Worm (Caenorhabditis elegans) whole organism, mixed stage, embryonic: ENCODE measurements around the gene slc-9B.2.
A peak's percentile ranks its signal among the peaks of the same experiment; 100 is the strongest.

ENCODE experiments used
- M03D4.4 ChIP-seq: sonication (generic microtip); optimal IDR thresholded peaks from 2 replicates; lab custom pipeline; 2017; ENCODE audit warnings: mild to moderate bottlenecking, missing genetic modification characterization, missing compliant biosample characterization
- bed-3 ChIP-seq: fragments of 200-800 bp; sonication (Bioruptor generic); optimal IDR thresholded peaks from 3 replicates; lab custom pipeline; 2018; ENCODE audit warnings: mild to moderate bottlenecking, missing genetic modification characterization, moderate library complexity, missing compliant biosample characterization
- blmp-1 ChIP-seq: fragments of 150-350 bp; optimal IDR thresholded peaks from 2 replicates; lab custom pipeline; 2014; ENCODE audit warnings: missing biosample characterization, missing genetic modification characterization
- ceh-39 ChIP-seq: fragments of 150-350 bp; optimal IDR thresholded peaks from 2 replicates; lab custom pipeline; 2014; ENCODE audit warnings: missing biosample characterization, missing genetic modification characterization
- ceh-43 ChIP-seq: fragments of 200-800 bp; sonication (Bioruptor generic); optimal IDR thresholded peaks from 2 replicates; lab custom pipeline; 2018; ENCODE audit warnings: mild to moderate bottlenecking, missing genetic modification characterization, moderate library complexity, missing compliant biosample characterization
- ceh-83 ChIP-seq: fragments of 200-800 bp; sonication (Bioruptor generic); optimal IDR thresholded peaks from 2 replicates; lab custom pipeline; 2018; ENCODE audit warnings: mild to moderate bottlenecking, missing genetic modification characterization, missing compliant biosample characterization
- ces-1 ChIP-seq: fragments of 150-350 bp; optimal IDR thresholded peaks from 2 replicates; lab custom pipeline; 2014; ENCODE audit warnings: missing biosample characterization, missing genetic modification reagents, missing genetic modification characterization
- cnd-1 ChIP-seq: fragments of 200-800 bp; sonication (Bioruptor generic); optimal IDR thresholded peaks from 2 replicates; lab custom pipeline; 2018; ENCODE audit warnings: mild to moderate bottlenecking, missing genetic modification characterization, missing compliant biosample characterization
- drap-1 ChIP-seq: fragments of 200-800 bp; sonication (Bioruptor generic); optimal IDR thresholded peaks from 3 replicates; lab custom pipeline; 2018; ENCODE audit warnings: mild to moderate bottlenecking, missing genetic modification characterization, missing compliant biosample characterization
- elt-1 ChIP-seq: sonication (generic microtip); optimal IDR thresholded peaks from 2 replicates; lab custom pipeline; 2017; ENCODE audit warnings: missing genetic modification characterization, mild to moderate bottlenecking, missing compliant biosample characterization, antibody characterized with exemption, moderate library complexity, borderline replicate concordance; ENCODE audit not compliant: insufficient read depth
- elt-3 ChIP-seq: fragments of 150-350 bp; optimal IDR thresholded peaks from 2 replicates; lab custom pipeline; 2014; ENCODE audit warnings: missing biosample characterization, missing genetic modification characterization
- flh-1 ChIP-seq: fragments of 200-800 bp; sonication (Bioruptor generic); optimal IDR thresholded peaks from 2 replicates; lab custom pipeline; 2018; ENCODE audit warnings: mild to moderate bottlenecking, missing genetic modification characterization, moderate library complexity, missing compliant biosample characterization
- ham-2 ChIP-seq: fragments of 200-800 bp; sonication (Bioruptor generic); optimal IDR thresholded peaks from 2 replicates; lab custom pipeline; 2018; ENCODE audit warnings: mild to moderate bottlenecking, missing genetic modification characterization, missing compliant biosample characterization
- hlh-1 ChIP-seq: fragments of 150-350 bp; optimal IDR thresholded peaks from 2 replicates; lab custom pipeline; 2014; ENCODE audit warnings: missing biosample characterization, missing genetic modification reagents, missing genetic modification characterization
- lin-13 ChIP-seq: fragments of 150-350 bp; optimal IDR thresholded peaks from 2 replicates; lab custom pipeline; 2014; ENCODE audit warnings: missing biosample characterization, missing genetic modification characterization
- lin-32 ChIP-seq: fragments of 200-800 bp; sonication (Bioruptor generic); optimal IDR thresholded peaks from 2 replicates; lab custom pipeline; 2018; ENCODE audit warnings: mild to moderate bottlenecking, missing genetic modification characterization, missing compliant biosample characterization
- lsy-2 ChIP-seq: fragments of 150-350 bp; optimal IDR thresholded peaks from 2 replicates; lab custom pipeline; 2014; ENCODE audit warnings: missing biosample characterization, missing genetic modification characterization
- mab-5 ChIP-seq: fragments of 150-350 bp; optimal IDR thresholded peaks from 2 replicates; lab custom pipeline; 2014; ENCODE audit warnings: missing biosample characterization, missing genetic modification characterization
- mep-1 ChIP-seq: fragments of 150-350 bp; optimal IDR thresholded peaks from 2 replicates; lab custom pipeline; 2017; ENCODE audit warnings: missing biosample characterization, missing genetic modification reagents, missing genetic modification characterization, inconsistent platforms
- mls-2 ChIP-seq: sonication (generic microtip); optimal IDR thresholded peaks from 2 replicates; lab custom pipeline; 2016; ENCODE audit warnings: mild to moderate bottlenecking, missing genetic modification characterization, moderate library complexity, missing compliant biosample characterization
- nhr-12 ChIP-seq: fragments of 150-350 bp; optimal IDR thresholded peaks from 2 replicates; lab custom pipeline; 2014; ENCODE audit warnings: missing biosample characterization, missing genetic modification characterization
- nhr-2 ChIP-seq: fragments of 150-350 bp; optimal IDR thresholded peaks from 2 replicates; lab custom pipeline; 2014; ENCODE audit warnings: missing biosample characterization, missing genetic modification characterization
- nhr-237 ChIP-seq: fragments of 150-350 bp; optimal IDR thresholded peaks from 2 replicates; lab custom pipeline; 2014; ENCODE audit warnings: missing biosample characterization, missing genetic modification characterization
- nhr-28 ChIP-seq: fragments of 150-350 bp; optimal IDR thresholded peaks from 2 replicates; lab custom pipeline; 2014; ENCODE audit warnings: missing biosample characterization, missing genetic modification characterization
- nhr-76 ChIP-seq: sonication (generic microtip); optimal IDR thresholded peaks from 2 replicates; lab custom pipeline; 2017; ENCODE audit warnings: missing biosample characterization, missing genetic modification characterization
- pha-4 ChIP-seq: fragments of 150-350 bp; optimal IDR thresholded peaks from 2 replicates; lab custom pipeline; 2018; ENCODE audit warnings: missing biosample characterization, missing genetic modification reagents, missing genetic modification characterization
- sem-2 ChIP-seq: fragments of 200-800 bp; sonication (Bioruptor generic); optimal IDR thresholded peaks from 2 replicates; lab custom pipeline; 2018; ENCODE audit warnings: mild to moderate bottlenecking, missing genetic modification characterization, missing compliant biosample characterization
- snpc-4 ChIP-seq: fragments of 150-350 bp; optimal IDR thresholded peaks from 2 replicates; lab custom pipeline; 2014; ENCODE audit warnings: missing biosample characterization, missing genetic modification characterization
- sptf-1 ChIP-seq: sonication (generic microtip); optimal IDR thresholded peaks from 2 replicates; lab custom pipeline; 2017; ENCODE audit warnings: mild to moderate bottlenecking, missing genetic modification characterization, moderate library complexity, missing compliant biosample characterization
- tbx-8 ChIP-seq: fragments of 200-800 bp; sonication (Bioruptor generic); optimal IDR thresholded peaks from 2 replicates; lab custom pipeline; 2018; ENCODE audit warnings: mild to moderate bottlenecking, missing genetic modification characterization, moderate library complexity, missing compliant biosample characterization
- unc-120 ChIP-seq: sonication (generic microtip); optimal IDR thresholded peaks from 2 replicates; lab custom pipeline; 2017; ENCODE audit warnings: missing genetic modification characterization, missing compliant biosample characterization; ENCODE audit not compliant: poor library complexity, severe bottlenecking
- unc-39 ChIP-seq: fragments of 150-350 bp; optimal IDR thresholded peaks from 2 replicates; lab custom pipeline; 2014; ENCODE audit warnings: missing biosample characterization, missing genetic modification characterization
- unc-62 ChIP-seq: fragments of 150-350 bp; optimal IDR thresholded peaks from 2 replicates; lab custom pipeline; 2014; ENCODE audit warnings: missing biosample characterization, missing genetic modification reagents, missing genetic modification characterization
- zip-8 ChIP-seq: fragments of 150-350 bp; optimal IDR thresholded peaks from 2 replicates; lab custom pipeline; 2014; ENCODE audit warnings: missing biosample characterization, missing genetic modification characterization
- ztf-11 ChIP-seq: fragments of 150-350 bp; optimal IDR thresholded peaks from 2 replicates; lab custom pipeline; 2014; ENCODE audit warnings: missing biosample characterization, missing genetic modification characterization

The slc-9B.2 gene

ce11 chrV:16352282-16352681, 13.4 kb downstream of the slc-9B.2 start:
- TF ChIP-seq ceh-83 (GFP tag; lab: Kevin White, UChicago) (no peak), nhr-237 (tag; lab: Kevin White, UChicago) (no peak), unc-120 (peak; percentile 67), hlh-1 (tag; lab: Kevin White, UChicago) (peak; percentile 39), unc-62 (GFP tag; lab: Kevin White, UChicago) (peak; percentile 12), ceh-39 (tag; lab: Kevin White, UChicago) (no peak)

DNA sequence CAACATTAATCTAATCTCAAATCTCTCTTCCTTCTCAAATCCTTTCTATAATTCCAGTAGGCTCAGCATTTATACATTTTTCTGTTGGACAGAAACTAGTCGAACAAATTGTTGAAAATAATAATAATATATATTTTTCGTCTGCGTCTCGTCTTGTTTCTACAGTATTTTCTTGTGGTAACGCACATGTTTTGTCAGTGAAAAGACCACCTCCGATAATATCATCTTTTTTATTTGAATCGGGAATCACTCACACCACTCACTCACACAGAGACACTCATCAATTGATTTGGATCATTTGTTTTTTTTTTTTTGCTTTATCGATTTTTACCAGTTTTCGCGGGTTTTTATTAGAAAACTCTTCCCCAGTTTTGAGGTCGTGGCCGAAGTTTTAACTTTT, 15.8 kb downstream of the slc-9B.2 start:
- TF ChIP-seq ztf-11 (tag; lab: Kevin White, UChicago) (no peak), hlh-1 (tag; lab: Kevin White, UChicago) (no peak), bed-3 (GFP tag; lab: Kevin White, UChicago) (no peak), ceh-83 (GFP tag; lab: Kevin White, UChicago) (no peak), unc-39 (tag; lab: Kevin White, UChicago) (no peak), elt-1 (no peak), nhr-76 (tag; lab: Kevin White, UChicago) (no peak), lsy-2 (tag; lab: Kevin White, UChicago) (no peak), nhr-12 (tag; lab: Kevin White, UChicago) (no peak), nhr-237 (tag; lab: Kevin White, UChicago) (no peak), zip-8 (tag; lab: Kevin White, UChicago) (no peak), flh-1 (no peak), cnd-1 (tag; lab: Kevin White, UChicago) (no peak), nhr-28 (tag; lab: Kevin White, UChicago) (no peak), drap-1 (GFP tag; lab: Kevin White, UChicago) (no peak), lin-32 (no peak), mls-2 (no peak)

DNA sequence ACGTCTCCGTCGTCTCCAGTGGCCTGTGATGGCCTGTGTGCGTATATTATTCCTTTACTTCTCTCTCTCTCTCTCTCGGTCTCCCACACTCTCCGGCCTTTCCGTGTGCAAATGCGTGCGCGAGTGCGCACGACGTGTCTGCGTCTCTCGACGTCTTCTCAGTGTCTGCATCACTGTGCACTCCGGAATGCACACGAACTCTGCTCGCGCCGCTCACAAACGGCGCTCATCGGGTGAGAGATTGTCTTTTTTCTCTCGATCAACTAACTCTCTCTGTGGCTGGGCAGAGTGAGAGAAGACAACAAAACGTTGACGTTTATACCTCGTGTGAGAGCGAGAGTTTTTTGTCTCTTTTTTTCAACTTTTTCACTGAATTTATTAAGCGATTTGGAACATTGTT, 17.1 kb downstream of the slc-9B.2 start:
- peak; percentile 70 for TF ChIP-seq pha-4 (tag; lab: Kevin White, UChicago)
- TF ChIP-seq M03D4.4 (tag; lab: Kevin White, UChicago): peak; percentile 8
- TF ChIP-seq mls-2: peak; percentile 77
- peak; percentile 22 for TF ChIP-seq hlh-1 (tag; lab: Kevin White, UChicago)
- peak; percentile 22 for TF ChIP-seq lsy-2 (tag; lab: Kevin White, UChicago)
- TF ChIP-seq flh-1: no peak
- TF ChIP-seq ceh-39 (tag; lab: Kevin White, UChicago): peak; percentile 49
- peak; percentile 47 for TF ChIP-seq unc-62 (GFP tag; lab: Kevin White, UChicago)
- peak; percentile 33 for TF ChIP-seq cnd-1 (tag; lab: Kevin White, UChicago)
- peak; percentile 76 for TF ChIP-seq ces-1 (GFP tag; lab: Kevin White, UChicago)
- TF ChIP-seq nhr-12 (tag; lab: Kevin White, UChicago): no peak
- TF ChIP-seq drap-1 (GFP tag; lab: Kevin White, UChicago): peak; percentile 37
- no peak for TF ChIP-seq ceh-43 (GFP tag; lab: Kevin White, UChicago)
- TF ChIP-seq unc-39 (tag; lab: Kevin White, UChicago): no peak
- TF ChIP-seq mep-1 (tag; lab: Kevin White, UChicago): peak; percentile 42
- no peak for TF ChIP-seq tbx-8 (GFP tag; lab: Kevin White, UChicago)
- TF ChIP-seq nhr-76 (tag; lab: Kevin White, UChicago): no peak
- peak; percentile 42 for TF ChIP-seq lin-13 (tag; lab: Kevin White, UChicago)
- no peak for TF ChIP-seq zip-8 (tag; lab: Kevin White, UChicago)
- peak; percentile 58 for TF ChIP-seq elt-3 (tag; lab: Kevin White, UChicago)
- TF ChIP-seq nhr-28 (tag; lab: Kevin White, UChicago): no peak
- peak; percentile 55 for TF ChIP-seq ham-2 (GFP tag; lab: Kevin White, UChicago)
- TF ChIP-seq ceh-83 (GFP tag; lab: Kevin White, UChicago): no peak
- TF ChIP-seq lin-32: no peak
- no peak for TF ChIP-seq bed-3 (GFP tag; lab: Kevin White, UChicago)
- peak; percentile 59 for TF ChIP-seq unc-120
- peak; percentile 51 for TF ChIP-seq ztf-11 (tag; lab: Kevin White, UChicago)
- no peak for TF ChIP-seq sem-2 (GFP tag; lab: Kevin White, UChicago)
- TF ChIP-seq sptf-1 (tag; lab: Kevin White, UChicago): peak; percentile 65
- TF ChIP-seq snpc-4 (tag; lab: Kevin White, UChicago): no peak
- no peak for TF ChIP-seq mab-5 (tag; lab: Kevin White, UChicago)
- TF ChIP-seq elt-1: no peak
- TF ChIP-seq blmp-1: peak; percentile 42
- peak; percentile 51 for TF ChIP-seq nhr-237 (tag; lab: Kevin White, UChicago)
- peak; percentile 85 for TF ChIP-seq nhr-2 (tag; lab: Kevin White, UChicago)
- TF ChIP-seq, all 35 proteins: peak for 20
